Worm (Caenorhabditis elegans): ENCODE measurements around the gene str-163.

str-163 gene

DNA sequence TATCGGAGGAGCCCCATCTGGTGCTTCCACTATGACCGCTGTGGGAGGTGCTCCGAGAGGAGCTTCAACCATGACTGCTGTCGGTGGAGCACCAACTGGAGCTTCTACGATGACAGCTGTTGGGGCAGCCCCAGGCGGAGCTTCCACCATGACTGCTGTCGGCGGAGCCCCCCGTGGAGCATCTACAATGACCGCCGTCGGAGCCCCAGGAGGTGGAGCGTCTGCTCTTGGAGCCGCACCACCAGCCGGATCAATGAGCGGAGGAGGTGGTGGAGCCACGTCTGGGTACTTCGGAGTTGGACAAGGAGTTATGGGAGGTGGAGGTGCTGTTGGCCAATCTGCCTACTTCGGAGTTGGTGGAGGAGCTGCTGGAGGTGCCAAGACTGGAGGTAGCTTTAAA, 43.0 kb downstream of the str-163 start:
- no peak for TF ChIP-seq mel-28 (tag; optimal IDR thresholded peaks at IDR 0.05; ENCODE audit: borderline replicate concordance)
- peak; percentile 70 for TF ChIP-seq zfh-2 (GFP tag; conservative IDR thresholded peaks at IDR 0.05)
- TF ChIP-seq K11D2.4 (GFP tag; IDR thresholded peaks at IDR 0.05): no peak
- TF ChIP-seq K12H6.12 (tag; optimal IDR thresholded peaks at IDR 0.05): no peak
- no peak for TF ChIP-seq F57C9.4 (tag; optimal IDR thresholded peaks at IDR 0.05)
- no peak for TF ChIP-seq nfya-2 (GFP tag; IDR thresholded peaks at IDR 0.05)
- TF ChIP-seq rcor-1 (GFP tag; IDR thresholded peaks at IDR 0.05): no peak
- no peak for TF ChIP-seq rec-8 (tag; optimal IDR thresholded peaks at IDR 0.05)
- TF ChIP-seq fkh-3 (tag; optimal IDR thresholded peaks at IDR 0.05): no peak
- TF ChIP-seq Y67H2A.10 (GFP tag; conservative IDR thresholded peaks at IDR 0.05): no peak
- TF ChIP-seq die-1 (tag; optimal IDR thresholded peaks at IDR 0.05): no peak
- no peak for TF ChIP-seq let-607 (tag; optimal IDR thresholded peaks at IDR 0.05)
- TF ChIP-seq egrh-3 (GFP tag; IDR thresholded peaks at IDR 0.05): peak; percentile 86
- no peak for TF ChIP-seq Y95B8A.8 (GFP tag; IDR thresholded peaks at IDR 0.05)

DNA sequence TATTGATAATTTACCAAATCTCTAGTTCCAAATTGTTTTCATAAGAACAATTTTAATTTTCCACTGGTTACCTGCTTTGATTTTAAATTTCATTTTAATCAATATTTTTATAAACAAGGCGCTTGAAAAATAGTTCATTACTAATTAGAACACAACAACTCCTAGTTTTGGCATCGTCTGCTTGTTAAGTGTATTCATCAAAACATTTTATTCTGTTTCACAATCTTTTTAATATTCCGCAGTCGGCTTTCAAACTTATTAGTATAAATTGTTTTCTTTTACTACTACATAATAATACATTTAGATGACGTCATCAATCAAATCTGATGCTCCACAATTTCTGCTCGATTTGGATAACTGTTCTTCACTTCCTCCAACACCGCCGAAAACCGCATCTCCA, 48.5 kb downstream of the str-163 start, which contains the start of gene pes-1:
TSS of gene pes-1 (plus strand) at position 301 of the 400 bp plus-strand sequence.
- TF ChIP-seq nfya-2 (GFP tag; IDR thresholded peaks at IDR 0.05) (no peak), ztf-18 (tag; optimal IDR thresholded peaks at IDR 0.05) (no peak), hlh-26 (GFP tag; conservative IDR thresholded peaks at IDR 0.05) (no peak), dox-1 (GFP tag; IDR thresholded peaks at IDR 0.05) (no peak), rpc-1 (optimal IDR thresholded peaks at IDR 0.05) (no peak), rpc-1 (tag; optimal IDR thresholded peaks at IDR 0.05) (no peak), Y53G8AR.9 (GFP tag; conservative IDR thresholded peaks at IDR 0.05) (no peak), nhr-120 (GFP tag; IDR thresholded peaks at IDR 0.05) (no peak), dpl-1 (GFP tag; optimal IDR thresholded peaks at IDR 0.05) (no peak), snpc-1.3 (tag; optimal IDR thresholded peaks at IDR 0.05; ENCODE audit: insufficient read depth) (no peak), lin-35 (GFP tag; optimal IDR thresholded peaks at IDR 0.05) (no peak), ama-1 (optimal IDR thresholded peaks at IDR 0.05) (no peak), ama-1 (GFP tag; optimal IDR thresholded peaks at IDR 0.05) (no peak), nhr-80 (tag; optimal IDR thresholded peaks at IDR 0.05) (no peak), Y67H2A.10 (GFP tag; conservative IDR thresholded peaks at IDR 0.05) (no peak), tbp1 (GFP tag; optimal IDR thresholded peaks at IDR 0.05) (no peak), xnd-1 (tag; optimal IDR thresholded peaks at IDR 0.05) (no peak), F57A8.1 (GFP tag; optimal IDR thresholded peaks at IDR 0.05) (no peak), hrde-1 (tag; optimal IDR thresholded peaks at IDR 0.05; ENCODE audit: borderline replicate concordance) (no peak), egl-18 (GFP tag; IDR thresholded peaks at IDR 0.05) (no peak), ZK185.1 (tag; optimal IDR thresholded peaks at IDR 0.05; ENCODE audit: poor library complexity, severe bottlenecking) (no peak)

DNA sequence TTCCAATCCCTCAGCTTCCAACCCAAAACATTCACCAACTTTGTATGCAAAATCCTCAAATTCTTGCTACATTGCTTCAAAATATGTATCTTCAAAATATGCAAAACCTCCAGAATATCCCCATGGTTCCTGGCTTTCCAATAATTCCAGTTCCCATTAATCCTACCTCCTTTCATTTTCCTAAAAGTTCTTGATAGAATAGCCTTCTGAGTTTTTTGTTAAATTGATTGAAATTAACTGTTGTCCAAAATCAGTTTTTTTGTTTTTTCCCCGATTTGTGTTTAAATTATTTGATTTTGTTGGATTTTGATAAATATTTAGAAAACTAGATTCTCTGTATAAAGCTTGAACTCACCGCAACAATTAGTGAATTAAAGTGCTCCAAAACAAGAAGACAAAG, 51.2 kb downstream of the str-163 start:
- TF ChIP-seq hlh-12 (tag; optimal IDR thresholded peaks at IDR 0.05) (no peak), ceh-27 (GFP tag; optimal IDR thresholded peaks at IDR 0.05) (no peak), snpc-1.1 (tag; optimal IDR thresholded peaks at IDR 0.05; ENCODE audit: insufficient read depth) (no peak), ceh-91 (GFP tag; IDR thresholded peaks at IDR 0.05) (no peak), nhr-90 (tag; optimal IDR thresholded peaks at IDR 0.05) (no peak), efl-1 (GFP tag; optimal IDR thresholded peaks at IDR 0.05) (no peak), T26A5.8 (tag; optimal IDR thresholded peaks at IDR 0.05) (no peak), Y56A3A.18 (GFP tag; IDR thresholded peaks at IDR 0.05) (no peak), lin-40 (tag; optimal IDR thresholded peaks at IDR 0.05) (no peak), F52B5.7 (tag; optimal IDR thresholded peaks at IDR 0.05) (no peak), him-1 (tag; optimal IDR thresholded peaks at IDR 0.05) (no peak), mes-4 (tag; optimal IDR thresholded peaks at IDR 0.05) (no peak), Y53G8AR.9 (GFP tag; conservative IDR thresholded peaks at IDR 0.05) (no peak), ceh-58 (GFP tag; IDR thresholded peaks at IDR 0.05) (no peak), sdz-38 (tag; optimal IDR thresholded peaks at IDR 0.05) (no peak), C06A6.2 (GFP tag; conservative IDR thresholded peaks at IDR 0.05) (no peak), attf-3 (GFP tag; conservative IDR thresholded peaks at IDR 0.05) (no peak)

All from whole organism, young adult.